Fruit fly (Drosophila melanogaster) whole organism, embryonic: ENCODE data around the gene snu.

ENCODE experiments used
- CG32767 ChIP-seq: fragments of 200-800 bp; sonication (Bioruptor generic); IDR thresholded peaks from 2 replicates; pipeline ENCODE4 v1.3.6; 2022; ENCODE audit warnings: missing biosample characterization, missing genetic modification characterization
- CG32772 ChIP-seq: fragments of 200-800 bp; sonication (Bioruptor generic); IDR thresholded peaks from 2 replicates; pipeline ENCODE4 v1.3.6; 2022; ENCODE audit warnings: missing biosample characterization, missing genetic modification characterization
- lola ChIP-seq, 3 experiments: fragments of >200 bp in 2 of 3; fragments of 200-800 bp in 1 of 3; sonication (Bioruptor generic) in 1 of 3; optimal IDR thresholded peaks; 2 replicates each; lab custom pipeline; 2017 to 2019; ENCODE audit warnings: missing biosample characterization in 3 of 3, missing genetic modification characterization in 3 of 3, mild to moderate bottlenecking in 1 of 3, moderate library complexity in 1 of 3
- pita ChIP-seq: fragments of 200-800 bp; sonication (Bioruptor generic); optimal IDR thresholded peaks from 2 replicates; lab custom pipeline; 2017; ENCODE audit warnings: missing biosample characterization, mild to moderate bottlenecking, missing genetic modification characterization

DNA sequence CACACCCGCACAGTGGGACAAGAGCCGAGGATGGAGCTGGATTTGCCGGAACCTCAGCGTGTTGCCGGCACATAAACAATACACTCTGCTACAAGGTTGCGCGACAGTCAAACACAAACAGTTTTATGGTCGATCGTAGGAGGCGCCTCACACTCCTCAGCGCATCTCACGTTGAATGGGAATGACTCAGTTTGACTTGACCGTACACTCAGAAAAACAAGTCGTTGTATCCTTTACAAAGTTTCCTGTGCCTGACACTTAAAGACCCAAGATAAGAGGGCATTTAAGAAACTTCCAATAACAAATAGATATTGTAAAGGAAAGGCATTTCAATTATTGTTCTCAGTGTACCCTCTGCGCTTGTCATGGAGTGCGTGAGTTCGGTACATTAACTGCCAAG, 43.1 kb upstream of the snu start:
- peak in 1 of 3 experiments; percentile 13 for TF ChIP-seq lola (GFP tag; optimal IDR thresholded peaks at IDR 0.05; lab: Kevin White, UChicago)
- no peak for TF ChIP-seq pita
- peak; percentile 44; the same call in 1 of the 2 replicates for TF ChIP-seq CG32772 (GFP tag; lab: Robert Waterston, UW)
- TF ChIP-seq CG32767 (GFP tag; lab: Robert Waterston, UW) = no peak
